Worm (Caenorhabditis elegans) whole organism, late embryonic: ENCODE measurements around the gene F31F7.2.

ENCODE experiments used
- C08G9.2 ChIP-seq: sonication (generic microtip); optimal IDR thresholded peaks from 2 replicates; lab custom pipeline; 2016; ENCODE audit warnings: mild to moderate bottlenecking, missing genetic modification characterization, moderate library complexity, missing compliant biosample characterization
- C38D4.7 ChIP-seq: fragments of 200-800 bp; sonication (Bioruptor generic); optimal IDR thresholded peaks from 2 replicates; lab custom pipeline; 2018; ENCODE audit warnings: mild to moderate bottlenecking, missing genetic modification characterization, moderate library complexity, missing compliant biosample characterization
- K02D7.2 ChIP-seq: sonication (generic microtip); optimal IDR thresholded peaks from 2 replicates; lab custom pipeline; 2017; ENCODE audit warnings: mild to moderate bottlenecking, missing genetic modification characterization, missing compliant biosample characterization
- K09A11.1 ChIP-seq: sonication (generic microtip); optimal IDR thresholded peaks from 2 replicates; lab custom pipeline; 2017; ENCODE audit warnings: antibody characterized with exemption, mild to moderate bottlenecking, missing genetic modification characterization, missing compliant biosample characterization; ENCODE audit not compliant: insufficient read depth
- T23F11.4 ChIP-seq: fragments of 200-800 bp; sonication (Bioruptor generic); optimal IDR thresholded peaks from 2 replicates; lab custom pipeline; 2018; ENCODE audit warnings: mild to moderate bottlenecking, missing genetic modification characterization, missing compliant biosample characterization
- Y22D7AL.16 ChIP-seq: sonication (generic microtip); optimal IDR thresholded peaks from 2 replicates; lab custom pipeline; 2016; ENCODE audit warnings: missing genetic modification characterization, missing compliant biosample characterization
- ahr-1 ChIP-seq: sonication (generic microtip); optimal IDR thresholded peaks from 2 replicates; lab custom pipeline; 2016; ENCODE audit warnings: missing genetic modification characterization, missing compliant biosample characterization
- ama-1 ChIP-seq: fragments of 150-350 bp; optimal IDR thresholded peaks from 2 replicates; lab custom pipeline; 2014
- ceh-14 ChIP-seq: sonication (generic microtip); optimal IDR thresholded peaks from 2 replicates; lab custom pipeline; 2016; ENCODE audit warnings: missing genotype, missing genetic modification characterization, missing compliant biosample characterization
- ceh-18 ChIP-seq: sonication (generic microtip); optimal IDR thresholded peaks from 2 replicates; lab custom pipeline; 2016; ENCODE audit warnings: missing genetic modification characterization, missing compliant biosample characterization
- ceh-19 ChIP-seq: fragments of 200-800 bp; sonication (Bioruptor generic); optimal IDR thresholded peaks from 2 replicates; lab custom pipeline; 2018; ENCODE audit warnings: mild to moderate bottlenecking, missing genetic modification characterization, missing compliant biosample characterization
- ceh-2 ChIP-seq: sonication (generic microtip); optimal IDR thresholded peaks from 2 replicates; lab custom pipeline; 2016; ENCODE audit warnings: missing genotype, missing genetic modification characterization, missing compliant biosample characterization
- ceh-22 ChIP-seq: sonication (generic microtip); optimal IDR thresholded peaks from 2 replicates; lab custom pipeline; 2017; ENCODE audit warnings: missing biosample characterization, missing genetic modification characterization
- ceh-24 ChIP-seq: sonication (generic microtip); optimal IDR thresholded peaks from 2 replicates; lab custom pipeline; 2016; ENCODE audit warnings: mild to moderate bottlenecking, missing genetic modification characterization, missing compliant biosample characterization
- ceh-30 ChIP-seq: fragments of 150-350 bp; optimal IDR thresholded peaks from 2 replicates; lab custom pipeline; 2014; ENCODE audit warnings: missing biosample characterization, missing genetic modification characterization
- ceh-34 ChIP-seq: sonication (generic microtip); optimal IDR thresholded peaks from 2 replicates; lab custom pipeline; 2016; ENCODE audit warnings: mild to moderate bottlenecking, missing genetic modification characterization, missing compliant biosample characterization
- ceh-9 ChIP-seq: sonication (generic microtip); optimal IDR thresholded peaks from 2 replicates; lab custom pipeline; 2016; ENCODE audit warnings: mild to moderate bottlenecking, missing genetic modification characterization, inconsistent platforms, missing compliant biosample characterization
- che-1 ChIP-seq: sonication (generic microtip); optimal IDR thresholded peaks from 2 replicates; lab custom pipeline; 2016; ENCODE audit warnings: mild to moderate bottlenecking, missing genetic modification characterization, missing compliant biosample characterization
- dmd-4 ChIP-seq: sonication (generic microtip); optimal IDR thresholded peaks from 2 replicates; lab custom pipeline; 2016; ENCODE audit warnings: borderline replicate concordance, missing genetic modification characterization, missing compliant biosample characterization
- elt-2 ChIP-seq: sonication (generic microtip); optimal IDR thresholded peaks from 2 replicates; lab custom pipeline; 2016; ENCODE audit warnings: missing genetic modification reagents, missing genetic modification characterization, missing compliant biosample characterization
- ets-4 ChIP-seq: sonication (generic microtip); optimal IDR thresholded peaks from 2 replicates; lab custom pipeline; 2016; ENCODE audit warnings: missing genetic modification characterization, missing compliant biosample characterization
- eyg-1 ChIP-seq: sonication (generic microtip); optimal IDR thresholded peaks from 2 replicates; lab custom pipeline; 2016; ENCODE audit warnings: missing genotype, missing genetic modification characterization, missing compliant biosample characterization
- fkh-10 ChIP-seq: fragments of 150-350 bp; optimal IDR thresholded peaks from 2 replicates; lab custom pipeline; 2014; ENCODE audit warnings: missing biosample characterization, missing genetic modification reagents, missing genetic modification characterization
- hlh-15 ChIP-seq: sonication (generic microtip); optimal IDR thresholded peaks from 2 replicates; lab custom pipeline; 2016; ENCODE audit warnings: missing genetic modification characterization, missing compliant biosample characterization
- hlh-6 ChIP-seq: sonication (generic microtip); optimal IDR thresholded peaks from 2 replicates; lab custom pipeline; 2016; ENCODE audit warnings: missing genotype, missing genetic modification characterization, missing compliant biosample characterization
- mec-3 ChIP-seq: sonication (generic microtip); optimal IDR thresholded peaks from 2 replicates; lab custom pipeline; 2016; ENCODE audit warnings: borderline replicate concordance, missing genetic modification characterization, missing compliant biosample characterization
- nfya-1 ChIP-seq: sonication (generic microtip); optimal IDR thresholded peaks from 2 replicates; lab custom pipeline; 2017; ENCODE audit warnings: missing genetic modification characterization, mild to moderate bottlenecking, missing compliant biosample characterization, antibody characterized with exemption, moderate library complexity
- npax-4 ChIP-seq: sonication (generic microtip); optimal IDR thresholded peaks from 2 replicates; lab custom pipeline; 2016; ENCODE audit warnings: missing genetic modification characterization, missing compliant biosample characterization
- pat-9 ChIP-seq: fragments of 200-800 bp; sonication (Bioruptor generic); optimal IDR thresholded peaks from 2 replicates; lab custom pipeline; 2018; ENCODE audit warnings: mild to moderate bottlenecking, missing genetic modification characterization, moderate library complexity, missing compliant biosample characterization
- pha-2 ChIP-seq: sonication (generic microtip); optimal IDR thresholded peaks from 2 replicates; lab custom pipeline; 2017; ENCODE audit warnings: mild to moderate bottlenecking, missing genetic modification characterization, missing compliant biosample characterization
- pqm-1 ChIP-seq: sonication (generic microtip); optimal IDR thresholded peaks from 2 replicates; lab custom pipeline; 2016; ENCODE audit warnings: missing genetic modification characterization, missing compliant biosample characterization
- pros-1 ChIP-seq: fragments of 150-350 bp; optimal IDR thresholded peaks from 2 replicates; lab custom pipeline; 2014; ENCODE audit warnings: missing biosample characterization, missing genetic modification reagents, missing genetic modification characterization
- ref-2 ChIP-seq: sonication (generic microtip); optimal IDR thresholded peaks from 2 replicates; lab custom pipeline; 2016; ENCODE audit warnings: missing genetic modification characterization, missing compliant biosample characterization
- rnt-1 ChIP-seq: sonication (generic microtip); optimal IDR thresholded peaks from 2 replicates; lab custom pipeline; 2016; ENCODE audit warnings: missing genetic modification characterization, missing compliant biosample characterization
- sdc-2 ChIP-seq: sonication (generic microtip); optimal IDR thresholded peaks from 2 replicates; lab custom pipeline; 2016; ENCODE audit warnings: missing genotype, missing genetic modification characterization, missing compliant biosample characterization
- sox-2 ChIP-seq: fragments of 200-800 bp; sonication (Bioruptor generic); IDR thresholded peaks from 2 replicates; pipeline ENCODE4 v1.3.6; 2022; ENCODE audit warnings: missing genetic modification reagents, missing genetic modification characterization, missing compliant biosample characterization
- tbx-2 ChIP-seq: sonication (generic microtip); optimal IDR thresholded peaks from 2 replicates; lab custom pipeline; 2016; ENCODE audit warnings: missing genetic modification characterization, missing compliant biosample characterization
- unc-3 ChIP-seq, 2 experiments: fragments of 200-800 bp in 1 of 2; sonication (Bioruptor generic) in 1 of 2; sonication (generic microtip) in 1 of 2; conservative IDR thresholded peaks in 1 of 2; optimal IDR thresholded peaks in 1 of 2; 2 replicates each; pipeline versions ENCODE4 v1.3.6 to Lab custom; 2016 to 2022; ENCODE audit warnings: missing compliant biosample characterization in 2 of 2, missing genetic modification characterization in 2 of 2, missing genetic modification reagents in 1 of 2
- unc-42 ChIP-seq: sonication (generic microtip); optimal IDR thresholded peaks from 2 replicates; lab custom pipeline; 2016; ENCODE audit warnings: missing genotype, missing genetic modification characterization, missing compliant biosample characterization
- unc-86 ChIP-seq: sonication (generic microtip); optimal IDR thresholded peaks from 2 replicates; lab custom pipeline; 2016; ENCODE audit warnings: missing genetic modification characterization, missing compliant biosample characterization
- ztf-16 ChIP-seq: sonication (generic microtip); optimal IDR thresholded peaks from 2 replicates; lab custom pipeline; 2017; ENCODE audit warnings: missing genetic modification characterization, missing compliant biosample characterization

Gene F31F7.2

DNA sequence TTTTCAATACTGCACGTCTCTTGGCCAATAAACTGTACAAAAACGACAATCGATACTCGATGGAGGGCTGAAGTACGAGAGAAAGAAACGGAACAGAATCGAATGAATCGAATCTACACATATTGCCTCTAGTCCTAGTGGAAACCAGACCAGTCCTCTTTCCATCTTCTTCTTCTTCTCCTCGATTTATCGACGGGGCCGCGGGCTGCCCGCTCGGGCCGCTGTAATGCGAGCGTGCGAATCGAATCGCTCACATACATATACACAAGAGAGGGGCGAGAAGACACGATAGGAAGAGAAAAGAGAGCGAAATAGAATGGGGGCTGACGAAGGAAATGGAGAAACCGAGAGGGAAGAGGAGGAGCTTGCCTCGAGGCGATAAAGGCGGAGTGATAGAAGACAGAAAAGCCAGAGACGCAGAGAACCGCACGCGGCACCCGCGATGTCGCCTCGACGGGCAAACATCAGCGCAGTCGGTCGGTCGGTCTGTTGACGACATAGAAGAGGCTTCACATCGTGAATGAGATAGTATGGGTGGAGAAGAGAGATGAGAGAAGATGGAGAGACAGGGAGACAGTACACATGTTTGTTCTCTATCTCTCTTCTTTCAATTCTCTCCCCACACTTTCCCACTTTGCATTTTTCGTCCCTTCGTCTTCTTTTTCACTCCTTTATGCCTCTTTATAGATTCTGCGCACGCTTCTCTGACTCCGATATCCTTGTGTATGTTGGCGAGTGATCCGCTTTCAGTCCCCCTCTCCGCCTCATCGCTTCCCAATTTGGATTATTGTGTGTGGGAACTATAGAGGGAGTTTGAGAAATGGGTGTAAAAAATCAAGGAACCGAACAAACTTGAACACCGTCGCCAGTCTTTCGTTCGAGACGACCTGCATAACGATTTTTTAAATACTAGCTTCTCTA is 43.1 kb upstream of the F31F7.2 start (continued):
- TF ChIP-seq ceh-19 (GFP tag; lab: Kevin White, UChicago) (peak; percentile 17), mec-3 (tag; lab: Kevin White, UChicago) (no peak), sox-2 (GFP tag; lab: Robert Waterston, UW) (no peak; the same call in none of the 2 replicates), ztf-16 (tag; lab: Kevin White, UChicago) (peak; percentile 37), ceh-24 (tag; lab: Kevin White, UChicago) (no peak), K09A11.1 (tag; lab: Kevin White, UChicago) (peak; percentile 54), unc-42 (tag; lab: Kevin White, UChicago) (peak; percentile 84), tbx-2 (tag; lab: Kevin White, UChicago) (peak; percentile 90), eyg-1 (peak; percentile 31), unc-86 (tag; lab: Kevin White, UChicago) (peak; percentile 69), elt-2 (tag; lab: Kevin White, UChicago) (peak; percentile 60), ceh-18 (peak; percentile 98), rnt-1 (tag; lab: Kevin White, UChicago) (peak; percentile 76), ceh-22 (tag; lab: Kevin White, UChicago) (no peak), ceh-34 (tag; lab: Kevin White, UChicago) (peak; percentile 98), C38D4.7 (no peak), unc-3 (GFP tag; conservative IDR thresholded peaks at IDR 0.05; lab: Robert Waterston, UW) (no peak; the same call in 1 of the 2 replicates), unc-3 (tag; optimal IDR thresholded peaks at IDR 0.05; lab: Kevin White, UChicago) (no peak), hlh-6 (peak; percentile 29), ama-1 (peak; percentile 91), ceh-2 (tag; lab: Kevin White, UChicago) (peak; percentile 71), ceh-14 (tag; lab: Kevin White, UChicago) (peak; percentile 81), npax-4 (no peak), ets-4 (tag; lab: Kevin White, UChicago) (peak; percentile 42), ceh-9 (tag; lab: Kevin White, UChicago) (no peak), dmd-4 (no peak), C08G9.2 (tag; lab: Kevin White, UChicago) (peak; percentile 64), pat-9 (tag; lab: Kevin White, UChicago) (peak; percentile 61), T23F11.4 (GFP tag; lab: Kevin White, UChicago) (peak; percentile 35), hlh-15 (tag; lab: Kevin White, UChicago) (no peak), ref-2 (peak; percentile 94), sdc-2 (tag; lab: Kevin White, UChicago) (peak; percentile 24), Y22D7AL.16 (tag; lab: Kevin White, UChicago) (no peak), ahr-1 (tag; lab: Kevin White, UChicago) (no peak), pros-1 (tag; lab: Kevin White, UChicago) (peak; percentile 99), fkh-10 (GFP tag; lab: Kevin White, UChicago) (peak; percentile 70), pqm-1 (peak; percentile 48), ceh-30 (tag; lab: Kevin White, UChicago) (no peak), pha-2 (tag; lab: Kevin White, UChicago) (peak; percentile 62), che-1 (tag; lab: Kevin White, UChicago) (no peak), nfya-1 (tag; lab: Kevin White, UChicago) (peak; percentile 92), K02D7.2 (tag; lab: Kevin White, UChicago) (no peak)
- TF ChIP-seq, all 69 proteins: peak for 41
